Fruit fly (Drosophila melanogaster) whole organism, embryonic: ENCODE data around the gene Atx2.

Experiments used
- BEAF-32 ChIP-seq: fragments of 200-800 bp; sonication (Bioruptor generic); optimal IDR thresholded peaks from 3 replicates; lab custom pipeline; 2017; ENCODE audit warnings: missing biosample characterization, missing genetic modification characterization, mild to moderate bottlenecking, moderate library complexity, missing genetic modification reagents
- CG10543 ChIP-seq: fragments of 200-800 bp; sonication (Bioruptor generic); optimal IDR thresholded peaks from 3 replicates; lab custom pipeline; 2017; ENCODE audit warnings: missing biosample characterization, mild to moderate bottlenecking, missing genetic modification characterization, moderate library complexity
- CG11085 ChIP-seq: fragments of 200-800 bp; sonication (Bioruptor generic); IDR thresholded peaks from 2 replicates; pipeline ENCODE4 v1.3.6; 2022; ENCODE audit warnings: missing biosample characterization, missing genetic modification characterization
- CG12071 ChIP-seq: fragments of 200-800 bp; sonication (Bioruptor generic); optimal IDR thresholded peaks from 3 replicates; lab custom pipeline; 2018; ENCODE audit warnings: missing biosample characterization, mild to moderate bottlenecking, missing genetic modification characterization
- CG12659 ChIP-seq: fragments of 200-800 bp; sonication (Bioruptor generic); optimal IDR thresholded peaks from 3 replicates; lab custom pipeline; 2017; ENCODE audit warnings: mild to moderate bottlenecking, missing biosample characterization, missing genetic modification reagents, missing genetic modification characterization
- CG13624 ChIP-seq: fragments of 200-800 bp; sonication (Bioruptor generic); optimal IDR thresholded peaks from 2 replicates; lab custom pipeline; 2016; ENCODE audit warnings: missing biosample characterization, missing genetic modification characterization
- CG13894 ChIP-seq: fragments of 200-800 bp; sonication (Bioruptor generic); optimal IDR thresholded peaks from 3 replicates; lab custom pipeline; 2018; ENCODE audit warnings: missing biosample characterization, mild to moderate bottlenecking, missing genetic modification characterization, moderate library complexity
- CG14667 ChIP-seq: fragments of 200-800 bp; sonication (Bioruptor generic); IDR thresholded peaks from 2 replicates; pipeline ENCODE4 v1.3.6; 2022; ENCODE audit warnings: missing biosample characterization, missing genetic modification characterization
- CG15269 ChIP-seq: fragments of 200-800 bp; sonication (Bioruptor generic); optimal IDR thresholded peaks from 2 replicates; lab custom pipeline; 2018; ENCODE audit warnings: missing biosample characterization, mild to moderate bottlenecking, missing genetic modification characterization, moderate library complexity
- CG1603 ChIP-seq: fragments of 200-800 bp; sonication (Bioruptor generic); optimal IDR thresholded peaks from 2 replicates; lab custom pipeline; 2019; ENCODE audit warnings: missing biosample characterization, mild to moderate bottlenecking, missing genetic modification characterization, moderate library complexity
- CG17328 ChIP-seq: fragments of 200-800 bp; sonication (Bioruptor generic); IDR thresholded peaks from 2 replicates; pipeline ENCODE4 v1.3.6; 2022; ENCODE audit warnings: missing biosample characterization, missing genetic modification characterization
- CG17361 ChIP-seq: fragments of 200-800 bp; sonication (Bioruptor generic); IDR thresholded peaks from 3 replicates; pipeline ENCODE4 v1.3.6; 2022; ENCODE audit warnings: missing biosample characterization, missing genetic modification characterization
- CG18599 ChIP-seq: fragments of 200-800 bp; sonication (Bioruptor generic); optimal IDR thresholded peaks from 3 replicates; lab custom pipeline; 2017; ENCODE audit warnings: missing biosample characterization, missing genetic modification characterization, mild to moderate bottlenecking, moderate library complexity, missing genetic modification reagents
- CG30020 ChIP-seq: fragments of 200-800 bp; optimal IDR thresholded peaks from 2 replicates; lab custom pipeline; 2019; ENCODE audit warnings: missing biosample characterization, mild to moderate bottlenecking, missing genetic modification characterization, moderate library complexity
- CG32767 ChIP-seq: fragments of 200-800 bp; sonication (Bioruptor generic); IDR thresholded peaks from 2 replicates; pipeline ENCODE4 v1.3.6; 2022; ENCODE audit warnings: missing biosample characterization, missing genetic modification characterization
- CG4820 ChIP-seq: fragments of 200-800 bp; sonication (Bioruptor generic); optimal IDR thresholded peaks from 3 replicates; lab custom pipeline; 2016; ENCODE audit warnings: missing biosample characterization, missing genetic modification characterization
- CG5180 ChIP-seq: fragments of 200-800 bp; sonication (Bioruptor generic); optimal IDR thresholded peaks from 3 replicates; lab custom pipeline; 2017; ENCODE audit warnings: missing biosample characterization, missing genetic modification characterization, mild to moderate bottlenecking, moderate library complexity, missing genetic modification reagents
- CG5245 ChIP-seq: fragments of 200-800 bp; sonication (Bioruptor generic); optimal IDR thresholded peaks from 3 replicates; lab custom pipeline; 2016; ENCODE audit warnings: missing biosample characterization, missing genetic modification characterization
- CG7839 ChIP-seq: fragments of 200-800 bp; sonication (Bioruptor generic); optimal IDR thresholded peaks from 3 replicates; lab custom pipeline; 2018; ENCODE audit warnings: missing biosample characterization, mild to moderate bottlenecking, missing genetic modification characterization, moderate library complexity
- CG9817 ChIP-seq: fragments of 200-800 bp; sonication (Bioruptor generic); optimal IDR thresholded peaks from 2 replicates; lab custom pipeline; 2018; ENCODE audit warnings: missing biosample characterization, mild to moderate bottlenecking, missing genetic modification characterization, moderate library complexity
- CkIIα-i1 ChIP-seq: fragments of 200-800 bp; sonication (Bioruptor generic); IDR thresholded peaks from 2 replicates; pipeline ENCODE4 v1.3.6; 2022; ENCODE audit warnings: missing biosample characterization, missing genetic modification characterization
- Dll ChIP-seq: fragments of 200-800 bp; sonication (Bioruptor generic); IDR thresholded peaks from 4 replicates; pipeline ENCODE4 v1.3.6; 2022; ENCODE audit warnings: missing biosample characterization, missing genetic modification characterization; ENCODE audit not compliant: partially characterized antibody
- Fer1 ChIP-seq: fragments of 200-800 bp; sonication (Bioruptor generic); optimal IDR thresholded peaks from 2 replicates; lab custom pipeline; 2017; ENCODE audit warnings: missing biosample characterization, mild to moderate bottlenecking, missing genetic modification characterization
- Hr3 ChIP-seq: fragments of 200-800 bp; sonication (Bioruptor generic); optimal IDR thresholded peaks from 3 replicates; lab custom pipeline; 2016; ENCODE audit warnings: missing biosample characterization, missing genetic modification characterization
- Jarid2 ChIP-seq: fragments of 200-800 bp; sonication (Bioruptor generic); optimal IDR thresholded peaks from 3 replicates; lab custom pipeline; 2017; ENCODE audit warnings: mild to moderate bottlenecking, missing biosample characterization, missing genetic modification reagents, missing genetic modification characterization
- Mad ChIP-seq: fragments of 200-800 bp; sonication (Bioruptor generic); optimal IDR thresholded peaks from 2 replicates; lab custom pipeline; 2016; ENCODE audit warnings: missing biosample characterization, missing genetic modification characterization
- Nf-YC ChIP-seq: fragments of 200-800 bp; optimal IDR thresholded peaks from 3 replicates; lab custom pipeline; 2019; ENCODE audit warnings: missing biosample characterization, mild to moderate bottlenecking, missing genetic modification characterization, moderate library complexity
- Ravus ChIP-seq: fragments of 200-800 bp; sonication (Bioruptor generic); IDR thresholded peaks from 2 replicates; pipeline ENCODE4 v1.3.6; 2022; ENCODE audit warnings: missing biosample characterization, missing genetic modification characterization
- TFAM ChIP-seq: fragments of 200-800 bp; sonication (Bioruptor generic); optimal IDR thresholded peaks from 2 replicates; lab custom pipeline; 2017; ENCODE audit warnings: missing biosample characterization, missing genetic modification characterization, inconsistent platforms
- abd-A ChIP-seq: fragments of 200-800 bp; sonication (Bioruptor generic); optimal IDR thresholded peaks from 3 replicates; lab custom pipeline; 2019; ENCODE audit warnings: missing biosample characterization, mild to moderate bottlenecking, missing genetic modification characterization, moderate library complexity
- bab2 ChIP-seq: fragments of 200-800 bp; sonication (Bioruptor generic); optimal IDR thresholded peaks from 2 replicates; lab custom pipeline; 2016; ENCODE audit warnings: missing biosample characterization, missing genetic modification characterization
- bigmax ChIP-seq: fragments of 200-800 bp; sonication (Bioruptor generic); optimal IDR thresholded peaks from 2 replicates; lab custom pipeline; 2018; ENCODE audit warnings: missing biosample characterization, mild to moderate bottlenecking, missing genetic modification characterization
- cad ChIP-seq: fragments of >200 bp; optimal IDR thresholded peaks from 2 replicates; lab custom pipeline; 2017; ENCODE audit warnings: missing biosample characterization, missing genetic modification characterization
- cas ChIP-seq: fragments of 200-800 bp; sonication (Bioruptor generic); IDR thresholded peaks from 2 replicates; pipeline ENCODE4 v1.3.6; 2022; ENCODE audit warnings: missing biosample characterization, missing genetic modification characterization
- cg ChIP-seq: fragments of 200-800 bp; sonication (Bioruptor generic); optimal IDR thresholded peaks from 3 replicates; lab custom pipeline; 2019; ENCODE audit warnings: missing biosample characterization, mild to moderate bottlenecking, missing genetic modification characterization, moderate library complexity
- dm ChIP-seq: fragments of 200-800 bp; sonication (Bioruptor generic); optimal IDR thresholded peaks from 3 replicates; lab custom pipeline; 2016; ENCODE audit warnings: missing biosample characterization, missing genetic modification characterization
- gsb-n ChIP-seq: fragments of 200-800 bp; sonication (Bioruptor generic); optimal IDR thresholded peaks from 3 replicates; lab custom pipeline; 2018; ENCODE audit warnings: missing biosample characterization, mild to moderate bottlenecking, missing genetic modification characterization
- kay ChIP-seq: fragments of 200-800 bp; sonication (Bioruptor generic); optimal IDR thresholded peaks from 2 replicates; lab custom pipeline; 2016; ENCODE audit warnings: missing biosample characterization, missing genetic modification characterization
- nau ChIP-seq: fragments of 200-800 bp; sonication (Bioruptor generic); optimal IDR thresholded peaks from 3 replicates; lab custom pipeline; 2017; ENCODE audit warnings: missing biosample characterization, mild to moderate bottlenecking, missing genetic modification characterization, missing genetic modification reagents
- pan ChIP-seq, 4 experiments: fragments of >200 bp in 3 of 4; fragments of 200-800 bp in 1 of 4; sonication (Bioruptor generic) in 1 of 4; optimal IDR thresholded peaks in 3 of 4; IDR thresholded peaks in 1 of 4; 2 replicates each; pipeline versions ENCODE4 v1.3.6 to Lab custom; 2017 to 2022; ENCODE audit warnings: missing biosample characterization in 2 of 4, missing genetic modification characterization in 2 of 4, mixed read lengths in 1 of 4
- pum ChIP-seq: fragments of 200-800 bp; sonication (Bioruptor generic); optimal IDR thresholded peaks from 2 replicates; lab custom pipeline; 2016; ENCODE audit warnings: missing biosample characterization, missing genetic modification characterization
- sens ChIP-seq: fragments of 200-800 bp; sonication (Bioruptor generic); peaks from one replicate; lab custom pipeline; 2016; ENCODE audit warnings: missing biosample characterization, missing genetic modification characterization
- vvl ChIP-seq: fragments of 200-800 bp; sonication (Bioruptor generic); IDR thresholded peaks from 2 replicates; pipeline ENCODE4 v1.3.6; 2022; ENCODE audit warnings: missing biosample characterization, missing genetic modification characterization
- zen2 ChIP-seq: fragments of 200-800 bp; sonication (Bioruptor generic); IDR thresholded peaks from 3 replicates; pipeline ENCODE4 v1.3.6; 2022; ENCODE audit warnings: missing biosample characterization, missing genetic modification characterization; ENCODE audit not compliant: partially characterized antibody

The Atx2 gene

DNA sequence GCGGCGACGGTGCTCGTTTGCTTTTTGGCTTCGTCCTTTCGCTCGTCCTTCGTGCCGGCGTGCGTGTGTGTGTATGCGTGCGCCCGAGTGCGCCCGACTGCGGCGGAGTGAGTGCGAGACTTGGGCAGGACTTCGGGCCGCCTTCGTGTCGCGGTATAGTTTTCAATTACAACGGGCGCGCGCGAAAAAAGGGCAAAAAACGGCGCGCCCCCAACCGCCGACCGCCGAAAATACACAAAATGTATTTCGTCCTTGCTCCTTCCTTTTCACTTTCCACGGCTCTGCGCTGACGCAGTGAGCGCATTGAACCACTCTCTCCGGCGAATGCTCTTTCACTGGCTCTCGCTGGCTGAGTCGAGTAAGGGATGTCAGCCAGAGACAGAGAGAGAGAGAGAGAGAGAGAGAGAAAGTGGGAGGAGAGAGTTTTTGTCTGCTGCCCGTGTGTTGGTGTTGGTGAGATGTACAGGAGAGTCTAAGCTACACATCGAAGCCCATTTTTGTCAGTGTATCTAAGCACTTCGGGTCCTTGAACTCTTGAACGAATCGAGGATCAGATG lies 12.2 kb downstream of the Atx2 start (continued):
- no peak for TF ChIP-seq CG7839 (tag; lab: Kevin White, UChicago)
- TF ChIP-seq CG12071 (GFP tag; lab: Kevin White, UChicago), result no peak
- TF ChIP-seq CG4820 (GFP tag; lab: Kevin White, UChicago), result no peak
- no peak for TF ChIP-seq CG12659 (GFP tag; lab: Kevin White, UChicago)
- peak; percentile 74 for TF ChIP-seq CG32767 (GFP tag; lab: Robert Waterston, UW)
- TF ChIP-seq kay (GFP tag; lab: Kevin White, UChicago), result no peak
- TF ChIP-seq CkIIα-i1 (GFP tag; lab: Robert Waterston, UW), result no peak
- no peak for TF ChIP-seq cad (GFP tag; lab: Kevin White, UChicago)
- no peak for TF ChIP-seq CG15269 (tag; lab: Kevin White, UChicago)
- TF ChIP-seq Dll (GFP tag; lab: Robert Waterston, UW), result peak; percentile 47; the same call in 1 of the 4 replicates
- TF ChIP-seq Fer1 (GFP tag; lab: Kevin White, UChicago), result no peak
- TF ChIP-seq CG11085 (GFP tag; lab: Robert Waterston, UW), result no peak
- no peak for TF ChIP-seq CG14667 (GFP tag; lab: Robert Waterston, UW)
- TF ChIP-seq cg (GFP tag; lab: Kevin White, UChicago), result peak; percentile 81
- TF ChIP-seq vvl (GFP tag; lab: Robert Waterston, UW), result no peak
- no peak for TF ChIP-seq CG5245 (GFP tag; lab: Kevin White, UChicago)
- TF ChIP-seq CG17328 (GFP tag; lab: Robert Waterston, UW), result peak; percentile 15; the same call in 1 of the 2 replicates
- TF ChIP-seq bigmax (GFP tag; lab: Kevin White, UChicago), result no peak
- peak; percentile 58 for TF ChIP-seq abd-A (tag; lab: Kevin White, UChicago)
- no peak for TF ChIP-seq pan (optimal IDR thresholded peaks at IDR 0.05; lab: Kevin White, UChicago)
- TF ChIP-seq pan (GFP tag; optimal IDR thresholded peaks at IDR 0.05 in 1 of 2, IDR thresholded peaks at IDR 0.05 in 1 of 2), result peak in 1 of 2 experiments; percentile 29
- TF ChIP-seq CG30020 (tag; lab: Kevin White, UChicago), result no peak
- TF ChIP-seq cas, result no peak
- no peak for TF ChIP-seq CG1603
- TF ChIP-seq CG18599, result peak; percentile 14
- no peak for TF ChIP-seq CG13894 (tag; lab: Kevin White, UChicago)
- no peak for TF ChIP-seq Mad (GFP tag; lab: Kevin White, UChicago)
- TF ChIP-seq CG13624 (GFP tag; lab: Kevin White, UChicago), result no peak
- TF ChIP-seq Hr3 (GFP tag; lab: Kevin White, UChicago), result no peak
- no peak for TF ChIP-seq CG9817
- no peak for TF ChIP-seq Ravus (GFP tag; lab: Robert Waterston, UW)
- TF ChIP-seq bab2 (GFP tag; lab: Kevin White, UChicago), result no peak
- no peak for TF ChIP-seq TFAM (GFP tag; lab: Kevin White, UChicago)
- no peak for TF ChIP-seq CG5180 (GFP tag; lab: Kevin White, UChicago)
- TF ChIP-seq nau, result no peak
- TF ChIP-seq zen2 (GFP tag; lab: Robert Waterston, UW), result 0 out of 3 replicates have a peak, but pooled peaks have one; percentile 41
- TF ChIP-seq CG17361, result no peak
- no peak for TF ChIP-seq gsb-n (tag; lab: Kevin White, UChicago)
- TF ChIP-seq sens (GFP tag; lab: Kevin White, UChicago), result peak; percentile 69
- no peak for TF ChIP-seq dm
- TF ChIP-seq Jarid2, result peak; percentile 43
- peak; percentile 39 for TF ChIP-seq Nf-YC
- TF ChIP-seq pum (GFP tag; lab: Kevin White, UChicago), result no peak
- TF ChIP-seq CG10543 (GFP tag; lab: Kevin White, UChicago), result peak; percentile 4
- TF ChIP-seq BEAF-32 (GFP tag; lab: Kevin White, UChicago), result no peak
